Worm (Caenorhabditis elegans): ENCODE data around the gene W06F12.2.
"Not testable (repeated sequence)": the region's sequence is repeated elsewhere in the genome, so short reads cannot be mapped to it uniquely, and the experiment has no call there.

W06F12.2 gene

ce11 chrIII:13762046-13762445, 30.6 kb upstream of the W06F12.2 start, which contains the start of gene dbn-1 (continued):
- TF ChIP-seq nhr-6 (tag; optimal IDR thresholded peaks at IDR 0.05) (no peak), nhr-76 (tag; optimal IDR thresholded peaks at IDR 0.05) (no peak), mep-1 (tag; optimal IDR thresholded peaks at IDR 0.05) (peak; percentile 37), ceh-28 (tag; optimal IDR thresholded peaks at IDR 0.05) (no peak), mdt-29 (GFP tag; IDR thresholded peaks at IDR 0.05) (no peak), ctbp-1 (GFP tag; IDR thresholded peaks at IDR 0.05) (no peak), dpl-1 (GFP tag; optimal IDR thresholded peaks at IDR 0.05) (no peak), ceh-62 (tag; optimal IDR thresholded peaks at IDR 0.05) (no peak), zag-1 (tag; optimal IDR thresholded peaks at IDR 0.05) (no peak), Y5F2A.4 (GFP tag; optimal IDR thresholded peaks at IDR 0.05) (no peak), T20F7.1 (GFP tag; optimal IDR thresholded peaks at IDR 0.05) (no peak), Y75B8A.6 (GFP tag; IDR thresholded peaks at IDR 0.05) (no peak), ces-1 (GFP tag; optimal IDR thresholded peaks at IDR 0.05) (no peak), ceh-44 (GFP tag; IDR thresholded peaks at IDR 0.05) (no peak), mdl-1 (tag; optimal IDR thresholded peaks at IDR 0.05) (no peak), daf-16 (GFP tag; optimal IDR thresholded peaks at IDR 0.05) (no peak), daf-16 (tag; optimal IDR thresholded peaks at IDR 0.05) (peak; percentile 45), duxl-1 (tag; optimal IDR thresholded peaks at IDR 0.05; ENCODE audit: poor library complexity) (no peak), lin-13 (GFP tag; optimal IDR thresholded peaks at IDR 0.05) (no peak), pqm-1 (tag; optimal IDR thresholded peaks at IDR 0.05) (peak; percentile 77), lin-38 (GFP tag; IDR thresholded peaks at IDR 0.05) (no peak), ztf-7 (tag; optimal IDR thresholded peaks at IDR 0.05) (no peak), zfp-2 (tag; optimal IDR thresholded peaks at IDR 0.05) (no peak), zip-2 (tag; optimal IDR thresholded peaks at IDR 0.05) (no peak)

DNA sequence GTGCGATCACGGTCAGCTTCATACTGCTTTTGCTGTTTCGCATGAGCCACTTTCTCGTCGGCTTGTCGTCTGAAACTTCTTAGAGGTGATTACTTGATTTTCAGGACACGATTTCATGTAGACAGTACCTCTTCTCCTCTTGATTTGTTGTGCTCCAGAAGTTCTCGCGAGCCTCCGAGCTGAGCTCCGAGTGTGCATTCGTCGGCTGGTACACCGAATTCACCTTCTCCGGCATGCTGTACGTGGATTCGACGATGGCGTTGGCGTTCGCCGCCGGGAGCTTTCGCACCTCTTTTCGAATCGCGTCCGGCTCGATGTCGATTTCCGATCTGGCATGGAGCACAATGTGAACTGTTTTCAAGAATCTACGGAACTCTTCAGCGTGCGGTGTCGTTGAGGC, 29.5 kb upstream of the W06F12.2 start:
- TF ChIP-seq aha-1 (tag) (peak; percentile 77), nhr-77 (tag; optimal IDR thresholded peaks at IDR 0.05) (no peak), nhr-76 (tag; optimal IDR thresholded peaks at IDR 0.05) (no peak), set-16 (GFP tag; IDR thresholded peaks at IDR 0.05) (peak; percentile 77), F10B5.3 (tag; optimal IDR thresholded peaks at IDR 0.05) (no peak), duxl-1 (tag; optimal IDR thresholded peaks at IDR 0.05; ENCODE audit: poor library complexity) (no peak), zfp-3 (GFP tag; conservative IDR thresholded peaks at IDR 0.05) (0 out of 2 replicates have a peak, but pooled peaks have one; percentile 17), D1046.2 (GFP tag; IDR thresholded peaks at IDR 0.05) (0 out of 2 replicates have a peak, but pooled peaks have one; percentile 28), egl-43 (GFP tag; IDR thresholded peaks at IDR 0.05) (no peak), Y105C5A.15 (GFP tag; IDR thresholded peaks at IDR 0.05) (no peak)

ce11 chrIII:13759691-13760090, 28.2 kb upstream of the W06F12.2 start:
- TF ChIP-seq aha-1 (tag) (peak; percentile 64), set-16 (GFP tag; IDR thresholded peaks at IDR 0.05) (peak; percentile 69), lin-29 (GFP tag; IDR thresholded peaks at IDR 0.05) (no peak)

DNA sequence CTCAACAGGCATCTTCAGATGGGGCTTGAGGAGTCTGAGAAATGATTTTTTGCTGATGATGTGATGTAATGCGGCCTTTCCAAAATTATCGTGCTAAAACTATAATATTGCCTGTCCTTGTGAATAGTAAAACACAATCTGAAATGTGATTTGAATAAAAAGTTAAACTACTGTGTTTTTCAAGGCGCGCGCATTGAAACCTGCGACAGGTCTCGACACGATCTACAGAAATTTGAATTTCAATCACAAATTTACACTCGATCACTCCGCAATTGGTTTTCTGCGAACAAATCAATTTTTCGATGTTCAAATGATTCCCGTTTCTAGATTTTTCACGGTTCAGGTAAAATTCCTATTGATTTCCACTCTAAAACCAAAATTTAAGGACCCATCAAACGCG, 24.2 kb upstream of the W06F12.2 start, which contains the start of gene toca-2:
toca-2 (plus strand) TSS at position 208 of the 400 bp plus-strand sequence.
- TF ChIP-seq aha-1 (tag) = peak; percentile 44
- TF ChIP-seq lin-1 (GFP tag; IDR thresholded peaks at IDR 0.05) = no peak
- TF ChIP-seq lin-38 (GFP tag; IDR thresholded peaks at IDR 0.05) = no peak

DNA sequence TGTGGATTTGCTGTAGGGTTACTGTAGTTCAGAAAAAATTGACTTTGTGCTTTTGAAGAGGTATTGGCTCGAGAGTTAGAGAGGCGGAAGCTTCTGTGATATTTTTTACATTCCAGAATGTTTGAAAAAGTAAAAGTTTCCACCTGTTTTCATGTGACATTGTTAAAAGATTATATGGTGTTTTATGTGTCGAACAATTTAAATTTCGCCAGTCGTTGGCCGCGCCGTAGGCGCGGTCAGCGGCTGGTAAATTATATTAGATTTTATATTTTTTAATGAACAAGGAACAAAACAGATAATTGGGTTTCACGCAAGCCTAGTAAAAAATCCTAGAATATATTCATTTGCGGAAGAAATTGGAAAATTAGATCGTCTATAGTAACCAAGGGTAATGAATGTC, 19.7 kb upstream of the W06F12.2 start, which contains the start of gene mlc-7:
mlc-7 (plus strand) TSS at position 301 of the 400 bp plus-strand sequence.
- TF ChIP-seq daf-16 (GFP tag; optimal IDR thresholded peaks at IDR 0.05); daf-16 (tag; optimal IDR thresholded peaks at IDR 0.05); tag-97 (GFP tag; IDR thresholded peaks at IDR 0.05); snpc-4 (tag; optimal IDR thresholded peaks at IDR 0.05): not testable (repeated sequence)

Data from whole organism, L4 larva.